Worm (Caenorhabditis elegans): ENCODE data around the gene C47D12.5.

DNA sequence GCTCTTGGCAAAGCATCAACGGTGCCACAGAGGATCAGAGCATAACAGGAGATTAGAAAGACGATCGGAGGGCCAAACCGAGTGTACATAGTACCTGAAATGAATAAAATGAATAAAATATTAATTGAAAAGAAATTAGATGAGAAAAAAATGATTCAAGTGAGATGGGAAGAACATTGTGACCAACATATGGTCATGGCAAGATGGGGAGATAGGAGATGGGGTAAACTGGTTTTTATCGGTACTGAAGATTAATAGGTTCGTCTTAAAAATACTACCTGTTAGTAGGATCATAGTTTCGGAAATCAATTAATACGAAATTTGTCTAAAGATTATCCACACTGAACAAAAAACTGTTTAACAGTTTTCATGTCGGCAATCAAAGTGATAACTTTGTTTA, 28.0 kb downstream of the C47D12.5 start, which contains the start of gene nep-1:
- no peak for TF ChIP-seq elt-3 (tag; optimal IDR thresholded peaks at IDR 0.05)
- no peak for TF ChIP-seq unc-39 (tag; optimal IDR thresholded peaks at IDR 0.05)
- TF ChIP-seq tbx-8 (GFP tag; optimal IDR thresholded peaks at IDR 0.05), result no peak
- no peak for TF ChIP-seq elt-1 (tag; optimal IDR thresholded peaks at IDR 0.05; ENCODE audit: borderline replicate concordance, insufficient read depth)
- TF ChIP-seq nhr-76 (tag; optimal IDR thresholded peaks at IDR 0.05), result no peak
- TF ChIP-seq pha-4 (tag; optimal IDR thresholded peaks at IDR 0.05), result no peak
- no peak for TF ChIP-seq snpc-4 (tag; optimal IDR thresholded peaks at IDR 0.05)
- TF ChIP-seq flh-1 (GFP tag; optimal IDR thresholded peaks at IDR 0.05), result no peak
- no peak for TF ChIP-seq mep-1 (tag; optimal IDR thresholded peaks at IDR 0.05)
- TF ChIP-seq bed-3 (GFP tag; optimal IDR thresholded peaks at IDR 0.05), result no peak
- no peak for TF ChIP-seq unc-120 (tag; optimal IDR thresholded peaks at IDR 0.05; ENCODE audit: poor library complexity, severe bottlenecking)
- TF ChIP-seq nhr-12 (tag; optimal IDR thresholded peaks at IDR 0.05), result no peak
- no peak for TF ChIP-seq unc-62 (GFP tag; optimal IDR thresholded peaks at IDR 0.05)
- TF ChIP-seq ces-1 (GFP tag; optimal IDR thresholded peaks at IDR 0.05), result no peak
